Fruit fly (Drosophila melanogaster): ENCODE data around the gene spi.
A peak's percentile ranks its signal among the peaks of the same experiment; 100 is the strongest.

spi gene

dm6 chr2L:19590629-19591028 is 13.5 kb upstream of the spi start (continued):
- TF ChIP-seq CG14710 (tag; optimal IDR thresholded peaks at IDR 0.05) (no peak), seq (GFP tag; IDR thresholded peaks at IDR 0.05) (no peak), CG10321 (GFP tag; IDR thresholded peaks at IDR 0.05) (no peak), zfh1 (GFP tag; IDR thresholded peaks at IDR 0.05) (no peak), CG14860 (GFP tag; IDR thresholded peaks at IDR 0.05; ENCODE audit: partially characterized antibody) (no peak), her (GFP tag; optimal IDR thresholded peaks at IDR 0.05) (no peak), tna (GFP tag; IDR thresholded peaks at IDR 0.05; ENCODE audit: partially characterized antibody) (no peak), CG9817 (tag; optimal IDR thresholded peaks at IDR 0.05) (no peak), z (GFP tag; IDR thresholded peaks at IDR 0.05) (peak; percentile 87), cas (GFP tag; IDR thresholded peaks at IDR 0.05) (no peak), CG4617 (GFP tag; optimal IDR thresholded peaks at IDR 0.05; ENCODE audit: borderline replicate concordance) (no peak), CG12391 (tag; optimal IDR thresholded peaks at IDR 0.05) (no peak), Doc2 (GFP tag; IDR thresholded peaks at IDR 0.05) (no peak), H2.0 (GFP tag; IDR thresholded peaks at IDR 0.05) (no peak), CG12299 (tag; optimal IDR thresholded peaks at IDR 0.05) (no peak), pros (GFP tag; optimal IDR thresholded peaks at IDR 0.05) (peak; percentile 2), zf30C (GFP tag; optimal IDR thresholded peaks at IDR 0.05) (peak; percentile 20), kni (GFP tag; optimal IDR thresholded peaks at IDR 0.05) (no peak)

DNA sequence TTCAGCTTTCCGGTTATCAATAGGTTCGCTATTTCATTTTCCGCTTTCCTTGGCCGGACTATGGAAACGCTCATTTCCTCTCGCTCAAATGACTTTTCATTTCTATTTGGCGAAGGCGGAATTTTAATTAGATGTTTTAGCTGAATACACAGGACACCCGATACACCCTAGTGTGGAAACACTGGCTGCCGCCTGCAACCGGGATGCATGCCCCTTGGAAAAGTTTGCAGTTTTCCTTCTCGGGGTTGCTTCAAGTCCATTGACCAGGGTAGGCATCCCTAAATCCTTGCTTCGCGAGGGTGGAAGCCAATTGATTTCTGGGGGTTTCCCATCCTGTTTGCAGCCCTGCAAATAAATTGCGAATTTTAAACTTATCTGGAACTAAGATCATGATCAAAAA is 11.8 kb upstream of the spi start:
- TF ChIP-seq Elba2 (GFP tag; optimal IDR thresholded peaks at IDR 0.05) (no peak), chif (GFP tag; optimal IDR thresholded peaks at IDR 0.05) (no peak), Gug (GFP tag; IDR thresholded peaks at IDR 0.05) (no peak), br (optimal IDR thresholded peaks at IDR 0.05) (no peak), CG15696 (tag; optimal IDR thresholded peaks at IDR 0.05) (no peak), Taf1 (GFP tag; IDR thresholded peaks at IDR 0.05) (no peak), CG5180 (GFP tag; optimal IDR thresholded peaks at IDR 0.05) (no peak), seq (GFP tag; IDR thresholded peaks at IDR 0.05) (no peak), CG30020 (tag; optimal IDR thresholded peaks at IDR 0.05) (no peak), caup (GFP tag; optimal IDR thresholded peaks at IDR 0.05; ENCODE audit: severe bottlenecking) (no peak), CG2199 (GFP tag; IDR thresholded peaks at IDR 0.05) (0 out of 3 replicates have a peak, but pooled peaks have one; percentile 42), CG4730 (GFP tag; IDR thresholded peaks at IDR 0.05) (no peak), CG8478 (optimal IDR thresholded peaks at IDR 0.05) (no peak), stwl (tag; optimal IDR thresholded peaks at IDR 0.05) (no peak), CG14710 (tag; optimal IDR thresholded peaks at IDR 0.05) (peak; percentile 76), CG3726 (GFP tag; IDR thresholded peaks at IDR 0.05) (no peak), Mes4 (GFP tag; optimal IDR thresholded peaks at IDR 0.05) (no peak), tup (GFP tag; optimal IDR thresholded peaks at IDR 0.05) (no peak), exex (tag; optimal IDR thresholded peaks at IDR 0.05) (no peak), HHEX (GFP tag; optimal IDR thresholded peaks at IDR 0.05) (no peak), pros (GFP tag; optimal IDR thresholded peaks at IDR 0.05) (peak; percentile 57), kni (GFP tag; optimal IDR thresholded peaks at IDR 0.05) (no peak), her (GFP tag; optimal IDR thresholded peaks at IDR 0.05) (no peak)

DNA sequence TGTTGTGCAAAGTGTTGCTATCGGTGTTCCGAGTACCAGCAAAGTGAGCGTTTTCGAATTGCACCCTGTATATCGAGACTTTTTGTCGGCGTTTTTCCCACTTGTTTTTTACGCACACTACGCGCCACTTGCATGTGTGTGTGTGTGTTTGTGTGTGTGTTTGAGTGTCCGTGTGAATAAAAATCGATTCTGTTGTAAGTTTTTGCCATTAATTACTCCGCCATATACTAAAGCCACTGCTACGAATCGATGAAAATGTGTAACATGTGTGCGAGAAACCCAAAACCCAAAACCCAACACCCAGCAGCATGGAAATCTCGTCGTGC is 10.2 kb upstream of the spi start:
- TF ChIP-seq dimm (GFP tag; IDR thresholded peaks at IDR 0.05) (no peak), hb (GFP tag; IDR thresholded peaks at IDR 0.05; ENCODE audit: partially characterized antibody) (no peak), CG2202 (tag; optimal IDR thresholded peaks at IDR 0.05) (no peak), NK7.1 (GFP tag; optimal IDR thresholded peaks at IDR 0.05) (no peak), Hand (GFP tag; optimal IDR thresholded peaks at IDR 0.05) (no peak), bsh (GFP tag; optimal IDR thresholded peaks at IDR 0.05) (no peak), Doc3 (GFP tag; IDR thresholded peaks at IDR 0.05; ENCODE audit: partially characterized antibody) (no peak), CG11504 (tag; optimal IDR thresholded peaks at IDR 0.05) (peak; percentile 41), BtbVII (GFP tag; optimal IDR thresholded peaks at IDR 0.05) (peak; percentile 6), Dll (GFP tag; IDR thresholded peaks at IDR 0.05; ENCODE audit: partially characterized antibody) (0 out of 4 replicates have a peak, but pooled peaks have one; percentile 19), dmrt99B (tag; optimal IDR thresholded peaks at IDR 0.05) (no peak), cg (GFP tag; optimal IDR thresholded peaks at IDR 0.05) (peak; percentile 98), dysf (GFP tag; IDR thresholded peaks at IDR 0.05) (no peak), Fer1 (GFP tag; optimal IDR thresholded peaks at IDR 0.05) (peak; percentile 44), zfh2 (GFP tag; optimal IDR thresholded peaks at IDR 0.05) (no peak)
